Fruit fly (Drosophila melanogaster) whole organism, wandering third instar larva: ENCODE data around the gene CG32199.

Experiments used
- Abd-B ChIP-seq: fragments of >200 bp; optimal IDR thresholded peaks from 2 replicates; lab custom pipeline; 2017; ENCODE audit warnings: missing biosample characterization, missing genetic modification characterization
- Hr78 ChIP-seq: fragments of >200 bp; optimal IDR thresholded peaks from 2 replicates; lab custom pipeline; 2017; ENCODE audit warnings: missing biosample characterization, missing genetic modification characterization
- dl ChIP-seq, 2 experiments: fragments of 175-275, 200-275 bp in 1 of 2; fragments of 200-275 bp in 1 of 2; sonication (Bioruptor generic); optimal IDR thresholded peaks; lab custom pipeline; 2018; ENCODE audit warnings: mild to moderate bottlenecking in 2 of 2, missing biosample characterization in 2 of 2, missing genetic modification characterization in 2 of 2, moderate library complexity in 2 of 2; ENCODE audit not compliant: partially characterized antibody in 2 of 2, insufficient read depth in 1 of 2
- ey ChIP-seq: fragments of 200-800 bp; sonication (Bioruptor generic); optimal IDR thresholded peaks from 2 replicates; lab custom pipeline; 2016; ENCODE audit warnings: missing biosample characterization, missing genetic modification characterization
- fru ChIP-seq: fragments of 200-800 bp; sonication (Bioruptor generic); optimal IDR thresholded peaks from 3 replicates; lab custom pipeline; 2016; ENCODE audit warnings: missing biosample characterization, mild to moderate bottlenecking, missing genetic modification characterization
- h ChIP-seq: fragments of 200-800 bp; sonication (Bioruptor generic); optimal IDR thresholded peaks from 3 replicates; lab custom pipeline; 2016; ENCODE audit warnings: missing biosample characterization, mild to moderate bottlenecking, missing genetic modification characterization
- lola ChIP-seq: fragments of >200 bp; optimal IDR thresholded peaks from 2 replicates; lab custom pipeline; 2017; ENCODE audit warnings: missing biosample characterization, missing genetic modification characterization
- pan ChIP-seq: fragments of >200 bp; optimal IDR thresholded peaks from 2 replicates; lab custom pipeline; 2017
- psq ChIP-seq: fragments of 200-800 bp; sonication (Bioruptor generic); optimal IDR thresholded peaks from 3 replicates; lab custom pipeline; 2017; ENCODE audit warnings: missing biosample characterization, mild to moderate bottlenecking, missing genetic modification characterization, moderate library complexity

DNA sequence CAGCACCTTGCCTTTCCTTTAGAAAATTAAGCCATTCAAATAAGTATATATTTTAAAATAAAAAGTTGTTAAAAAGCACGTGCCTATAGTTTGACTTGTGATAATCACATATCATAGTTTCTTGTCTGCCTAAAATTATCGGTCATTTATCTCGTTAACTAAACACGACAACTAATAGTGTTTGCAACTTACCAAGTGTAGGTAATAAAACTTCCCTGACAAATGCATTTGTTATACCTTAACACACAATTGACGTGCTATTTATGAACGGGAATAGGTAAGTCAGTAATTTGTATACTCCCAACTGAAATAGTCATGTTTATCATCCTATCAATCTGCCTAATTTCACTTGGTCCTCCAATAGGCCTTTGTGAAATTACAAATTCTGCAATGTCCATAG is 8.6 kb upstream of the CG32199 start, which contains the start of gene CG18234:
- TF ChIP-seq h (GFP tag; lab: Kevin White, UChicago) (no peak), pan (lab: Kevin White, UChicago) (no peak), Hr78 (GFP tag; lab: Kevin White, UChicago) (no peak), psq (no peak), fru (GFP tag; lab: Kevin White, UChicago) (no peak), ey (GFP tag; lab: Kevin White, UChicago) (no peak), dl (GFP tag; optimal IDR thresholded peaks at IDR 0.05; lab: Kevin White, UChicago; ENCODE audit: insufficient read depth in 1 of 2, partially characterized antibody in 2 of 2) (no peak), lola (GFP tag; lab: Kevin White, UChicago) (no peak), Abd-B (no peak)
